Fruit fly (Drosophila melanogaster): ENCODE measurements around the gene CG8773.

dm6 chr3R:13279419-13279818 lies 15.1 kb upstream of the CG8773 start, which contains the start of gene CG8630:
- TF ChIP-seq Lpt (GFP tag; optimal IDR thresholded peaks at IDR 0.05) (no peak), salr (GFP tag; optimal IDR thresholded peaks at IDR 0.05) (no peak), CG34406 (GFP tag; optimal IDR thresholded peaks at IDR 0.05) (no peak), CG3919 (GFP tag; optimal IDR thresholded peaks at IDR 0.05) (no peak), CG31627 (GFP tag; optimal IDR thresholded peaks at IDR 0.05) (no peak), svp (GFP tag) (no peak), spab (GFP tag; optimal IDR thresholded peaks at IDR 0.05) (no peak), esn (GFP tag; optimal IDR thresholded peaks at IDR 0.05) (no peak), cyc (GFP tag; optimal IDR thresholded peaks at IDR 0.05) (no peak), Sox102F (GFP tag; optimal IDR thresholded peaks at IDR 0.05) (no peak), Ets96B (tag; optimal IDR thresholded peaks at IDR 0.05) (no peak), CG6808 (GFP tag; optimal IDR thresholded peaks at IDR 0.05) (no peak), Gug (GFP tag; IDR thresholded peaks at IDR 0.05) (no peak)

Data from whole organism, prepupa.